Worm (Caenorhabditis elegans) whole organism, mixed stage, embryonic: Measurements from ENCODE around the gene skr-17.

Experiments
- bed-3 ChIP-seq: fragments of 200-800 bp; sonication (Bioruptor generic); optimal IDR thresholded peaks from 3 replicates; lab custom pipeline; 2018; ENCODE audit warnings: mild to moderate bottlenecking, missing genetic modification characterization, moderate library complexity, missing compliant biosample characterization
- blmp-1 ChIP-seq: fragments of 150-350 bp; optimal IDR thresholded peaks from 2 replicates; lab custom pipeline; 2014; ENCODE audit warnings: missing biosample characterization, missing genetic modification characterization
- ceh-39 ChIP-seq: fragments of 150-350 bp; optimal IDR thresholded peaks from 2 replicates; lab custom pipeline; 2014; ENCODE audit warnings: missing biosample characterization, missing genetic modification characterization
- cnd-1 ChIP-seq: fragments of 200-800 bp; sonication (Bioruptor generic); optimal IDR thresholded peaks from 2 replicates; lab custom pipeline; 2018; ENCODE audit warnings: mild to moderate bottlenecking, missing genetic modification characterization, missing compliant biosample characterization
- drap-1 ChIP-seq: fragments of 200-800 bp; sonication (Bioruptor generic); optimal IDR thresholded peaks from 3 replicates; lab custom pipeline; 2018; ENCODE audit warnings: mild to moderate bottlenecking, missing genetic modification characterization, missing compliant biosample characterization
- elt-1 ChIP-seq: sonication (generic microtip); optimal IDR thresholded peaks from 2 replicates; lab custom pipeline; 2017; ENCODE audit warnings: missing genetic modification characterization, mild to moderate bottlenecking, missing compliant biosample characterization, antibody characterized with exemption, moderate library complexity, borderline replicate concordance; ENCODE audit not compliant: insufficient read depth
- elt-3 ChIP-seq: fragments of 150-350 bp; optimal IDR thresholded peaks from 2 replicates; lab custom pipeline; 2014; ENCODE audit warnings: missing biosample characterization, missing genetic modification characterization
- flh-1 ChIP-seq: fragments of 200-800 bp; sonication (Bioruptor generic); optimal IDR thresholded peaks from 2 replicates; lab custom pipeline; 2018; ENCODE audit warnings: mild to moderate bottlenecking, missing genetic modification characterization, moderate library complexity, missing compliant biosample characterization
- hlh-1 ChIP-seq: fragments of 150-350 bp; optimal IDR thresholded peaks from 2 replicates; lab custom pipeline; 2014; ENCODE audit warnings: missing biosample characterization, missing genetic modification reagents, missing genetic modification characterization
- lin-13 ChIP-seq: fragments of 150-350 bp; optimal IDR thresholded peaks from 2 replicates; lab custom pipeline; 2014; ENCODE audit warnings: missing biosample characterization, missing genetic modification characterization
- lin-32 ChIP-seq: fragments of 200-800 bp; sonication (Bioruptor generic); optimal IDR thresholded peaks from 2 replicates; lab custom pipeline; 2018; ENCODE audit warnings: mild to moderate bottlenecking, missing genetic modification characterization, missing compliant biosample characterization
- lsy-2 ChIP-seq: fragments of 150-350 bp; optimal IDR thresholded peaks from 2 replicates; lab custom pipeline; 2014; ENCODE audit warnings: missing biosample characterization, missing genetic modification characterization
- mab-5 ChIP-seq: fragments of 150-350 bp; optimal IDR thresholded peaks from 2 replicates; lab custom pipeline; 2014; ENCODE audit warnings: missing biosample characterization, missing genetic modification characterization
- mep-1 ChIP-seq: fragments of 150-350 bp; optimal IDR thresholded peaks from 2 replicates; lab custom pipeline; 2017; ENCODE audit warnings: missing biosample characterization, missing genetic modification reagents, missing genetic modification characterization, inconsistent platforms
- mls-2 ChIP-seq: sonication (generic microtip); optimal IDR thresholded peaks from 2 replicates; lab custom pipeline; 2016; ENCODE audit warnings: mild to moderate bottlenecking, missing genetic modification characterization, moderate library complexity, missing compliant biosample characterization
- nhr-12 ChIP-seq: fragments of 150-350 bp; optimal IDR thresholded peaks from 2 replicates; lab custom pipeline; 2014; ENCODE audit warnings: missing biosample characterization, missing genetic modification characterization
- nhr-237 ChIP-seq: fragments of 150-350 bp; optimal IDR thresholded peaks from 2 replicates; lab custom pipeline; 2014; ENCODE audit warnings: missing biosample characterization, missing genetic modification characterization
- nhr-76 ChIP-seq: sonication (generic microtip); optimal IDR thresholded peaks from 2 replicates; lab custom pipeline; 2017; ENCODE audit warnings: missing biosample characterization, missing genetic modification characterization
- pha-4 ChIP-seq: fragments of 150-350 bp; optimal IDR thresholded peaks from 2 replicates; lab custom pipeline; 2018; ENCODE audit warnings: missing biosample characterization, missing genetic modification reagents, missing genetic modification characterization
- snpc-4 ChIP-seq: fragments of 150-350 bp; optimal IDR thresholded peaks from 2 replicates; lab custom pipeline; 2014; ENCODE audit warnings: missing biosample characterization, missing genetic modification characterization
- tbx-8 ChIP-seq: fragments of 200-800 bp; sonication (Bioruptor generic); optimal IDR thresholded peaks from 2 replicates; lab custom pipeline; 2018; ENCODE audit warnings: mild to moderate bottlenecking, missing genetic modification characterization, moderate library complexity, missing compliant biosample characterization
- unc-39 ChIP-seq: fragments of 150-350 bp; optimal IDR thresholded peaks from 2 replicates; lab custom pipeline; 2014; ENCODE audit warnings: missing biosample characterization, missing genetic modification characterization
- zip-8 ChIP-seq: fragments of 150-350 bp; optimal IDR thresholded peaks from 2 replicates; lab custom pipeline; 2014; ENCODE audit warnings: missing biosample characterization, missing genetic modification characterization
- ztf-11 ChIP-seq: fragments of 150-350 bp; optimal IDR thresholded peaks from 2 replicates; lab custom pipeline; 2014; ENCODE audit warnings: missing biosample characterization, missing genetic modification characterization

The skr-17 gene

ce11 chrII:7827883-7828282 lies 44.6 kb downstream of the skr-17 start:
- TF ChIP-seq zip-8 (tag; lab: Kevin White, UChicago) (peak; percentile 87), drap-1 (GFP tag; lab: Kevin White, UChicago) (no peak)
- TF ChIP-seq, all 35 proteins: peak for 1

ce11 chrII:7829616-7830015 lies 46.3 kb downstream of the skr-17 start:
- TF ChIP-seq mls-2 (tag; lab: Kevin White, UChicago) (no peak), snpc-4 (tag; lab: Kevin White, UChicago) (no peak), nhr-76 (no peak), elt-1 (tag; lab: Kevin White, UChicago) (no peak), tbx-8 (GFP tag; lab: Kevin White, UChicago) (no peak), nhr-237 (no peak), bed-3 (GFP tag; lab: Kevin White, UChicago) (no peak), mab-5 (tag; lab: Kevin White, UChicago) (no peak), pha-4 (no peak), mep-1 (tag; lab: Kevin White, UChicago) (no peak), nhr-12 (tag; lab: Kevin White, UChicago) (no peak), ztf-11 (tag; lab: Kevin White, UChicago) (no peak), hlh-1 (tag; lab: Kevin White, UChicago) (no peak), cnd-1 (tag; lab: Kevin White, UChicago) (no peak), elt-3 (tag; lab: Kevin White, UChicago) (no peak), lin-32 (GFP tag; lab: Kevin White, UChicago) (no peak), lin-13 (no peak), ceh-39 (no peak), flh-1 (no peak)

- TF ChIP-seq snpc-4 (tag; lab: Kevin White, UChicago), result no peak
- no peak for TF ChIP-seq lin-13
- TF ChIP-seq unc-39 (tag; lab: Kevin White, UChicago), result no peak
- TF ChIP-seq lin-32 (GFP tag; lab: Kevin White, UChicago), result no peak
- TF ChIP-seq bed-3 (GFP tag; lab: Kevin White, UChicago), result no peak
- no peak for TF ChIP-seq nhr-12 (tag; lab: Kevin White, UChicago)
- TF ChIP-seq hlh-1 (tag; lab: Kevin White, UChicago), result no peak
- no peak for TF ChIP-seq lsy-2 (tag; lab: Kevin White, UChicago)
- TF ChIP-seq blmp-1 (tag; lab: Kevin White, UChicago), result no peak
- no peak for TF ChIP-seq nhr-237
- no peak for TF ChIP-seq elt-3 (tag; lab: Kevin White, UChicago)
- TF ChIP-seq zip-8 (tag; lab: Kevin White, UChicago), result no peak
- TF ChIP-seq, all 35 proteins: peak for 0
Observed at ce11 chrII:7832054-7832453, 48.7 kb downstream of the skr-17 start, which contains the start of gene T09A5.14. TSS of gene T09A5.14 (plus strand) at chrII:7832354.
